Fruit fly (Drosophila melanogaster) whole organism: Measurements from ENCODE around the gene Csas.

Source experiments
- CG8478 ChIP-seq: fragments of >200 bp; optimal IDR thresholded peaks from 2 replicates; lab custom pipeline; 2018; ENCODE audit warnings: inconsistent platforms
- Dll ChIP-seq: fragments of >200 bp; optimal IDR thresholded peaks from 2 replicates; lab custom pipeline; 2017
- EcR ChIP-seq, 2 experiments: fragments of >200 bp; optimal IDR thresholded peaks; 2 replicates each; lab custom pipeline; 2017; ENCODE audit warnings: missing biosample characterization in 2 of 2, missing genetic modification characterization in 2 of 2, missing genetic modification reagents in 2 of 2
- pan ChIP-seq: fragments of >200 bp; optimal IDR thresholded peaks from 2 replicates; lab custom pipeline; 2017
- psq ChIP-seq: fragments of >200 bp; optimal IDR thresholded peaks from 2 replicates; lab custom pipeline; 2017
- usp ChIP-seq: fragments of >200 bp; optimal IDR thresholded peaks from 2 replicates; lab custom pipeline; 2017; ENCODE audit warnings: missing biosample characterization, missing genetic modification characterization, mixed read lengths

dm6 chr3L:19940349-19940748 lies 48.4 kb downstream of the Csas start:
- TF ChIP-seq CG8478 (no peak), psq (no peak), Dll (lab: Kevin White, UChicago) (no peak), usp (no peak), pan (lab: Kevin White, UChicago) (no peak), EcR (GFP tag; optimal IDR thresholded peaks at IDR 0.05; lab: Kevin White, UChicago) (no peak)
